Worm (Caenorhabditis elegans): Measurements from ENCODE around the gene F54C8.7.
A peak's percentile ranks its signal among the peaks of the same experiment; 100 is the strongest.

F54C8.7 gene

ce11 chrIII:9474501-9474900 is 20.6 kb upstream of the F54C8.7 start:
- no peak for TF ChIP-seq hmg-4 (GFP tag; optimal IDR thresholded peaks at IDR 0.05)
- no peak for TF ChIP-seq aly-1 (tag; optimal IDR thresholded peaks at IDR 0.05)

- TF ChIP-seq sea-1 (GFP tag; conservative IDR thresholded peaks at IDR 0.05) (no peak), F13C5.2 (tag; optimal IDR thresholded peaks at IDR 0.05) (no peak), B0310.2 (tag; optimal IDR thresholded peaks at IDR 0.05) (no peak), aly-1 (tag; optimal IDR thresholded peaks at IDR 0.05) (no peak), ceh-36 (tag; optimal IDR thresholded peaks at IDR 0.05) (no peak), hnd-1 (tag; optimal IDR thresholded peaks at IDR 0.05) (no peak), ceh-13 (GFP tag; optimal IDR thresholded peaks at IDR 0.05) (no peak), tra-4 (tag; optimal IDR thresholded peaks at IDR 0.05) (no peak), tbx-11 (GFP tag; IDR thresholded peaks at IDR 0.05) (no peak), tbx-37 (GFP tag; conservative IDR thresholded peaks at IDR 0.05) (no peak), pes-1 (GFP tag; IDR thresholded peaks at IDR 0.05) (no peak), scrt-1 (GFP tag; IDR thresholded peaks at IDR 0.05) (no peak), hmbx-1 (tag; optimal IDR thresholded peaks at IDR 0.05) (no peak), flt-1 (GFP tag; IDR thresholded peaks at IDR 0.05) (no peak), ama-1 (optimal IDR thresholded peaks at IDR 0.05) (no peak), ets-7 (tag; optimal IDR thresholded peaks at IDR 0.05) (no peak), hmg-4 (GFP tag; optimal IDR thresholded peaks at IDR 0.05) (no peak)
Measured at ce11 chrIII:9472464-9472863, 18.6 kb upstream of the F54C8.7 start.

ce11 chrIII:9471996-9472395 is 18.1 kb upstream of the F54C8.7 start:
- no peak for TF ChIP-seq tbx-37 (GFP tag; conservative IDR thresholded peaks at IDR 0.05)
- TF ChIP-seq ceh-36 (tag; optimal IDR thresholded peaks at IDR 0.05): no peak
- no peak for TF ChIP-seq hmg-4 (GFP tag; optimal IDR thresholded peaks at IDR 0.05)
- TF ChIP-seq pes-1 (GFP tag; IDR thresholded peaks at IDR 0.05): no peak
- TF ChIP-seq ama-1 (optimal IDR thresholded peaks at IDR 0.05): no peak
- TF ChIP-seq hmbx-1 (tag; optimal IDR thresholded peaks at IDR 0.05): no peak
- no peak for TF ChIP-seq tbx-11 (GFP tag; IDR thresholded peaks at IDR 0.05)
- no peak for TF ChIP-seq aly-1 (tag; optimal IDR thresholded peaks at IDR 0.05)
- no peak for TF ChIP-seq hnd-1 (tag; optimal IDR thresholded peaks at IDR 0.05)
- TF ChIP-seq scrt-1 (GFP tag; IDR thresholded peaks at IDR 0.05): no peak
- no peak for TF ChIP-seq tra-4 (tag; optimal IDR thresholded peaks at IDR 0.05)
- TF ChIP-seq F13C5.2 (tag; optimal IDR thresholded peaks at IDR 0.05): no peak
- no peak for TF ChIP-seq flt-1 (GFP tag; IDR thresholded peaks at IDR 0.05)
- TF ChIP-seq sea-1 (GFP tag; conservative IDR thresholded peaks at IDR 0.05): no peak
- TF ChIP-seq B0310.2 (tag; optimal IDR thresholded peaks at IDR 0.05): no peak
- no peak for TF ChIP-seq ets-7 (tag; optimal IDR thresholded peaks at IDR 0.05)
- TF ChIP-seq ceh-13 (GFP tag; optimal IDR thresholded peaks at IDR 0.05): no peak

ce11 chrIII:9467857-9468256 is 14.0 kb upstream of the F54C8.7 start, which contains the start of gene tag-342:
TSS of gene tag-342 (plus strand) at chrIII:9468157.
- no peak for TF ChIP-seq aly-1 (tag; optimal IDR thresholded peaks at IDR 0.05)
- TF ChIP-seq hmbx-1 (tag; optimal IDR thresholded peaks at IDR 0.05): no peak
- TF ChIP-seq scrt-1 (GFP tag; IDR thresholded peaks at IDR 0.05): no peak
- TF ChIP-seq pes-1 (GFP tag; IDR thresholded peaks at IDR 0.05): no peak
- TF ChIP-seq ets-7 (tag; optimal IDR thresholded peaks at IDR 0.05): no peak
- TF ChIP-seq hmg-4 (GFP tag; optimal IDR thresholded peaks at IDR 0.05): no peak
- TF ChIP-seq flt-1 (GFP tag; IDR thresholded peaks at IDR 0.05): no peak
- no peak for TF ChIP-seq ama-1 (optimal IDR thresholded peaks at IDR 0.05)
- TF ChIP-seq tra-4 (tag; optimal IDR thresholded peaks at IDR 0.05): no peak
- no peak for TF ChIP-seq tbx-37 (GFP tag; conservative IDR thresholded peaks at IDR 0.05)

- TF ChIP-seq hmg-4 (GFP tag; optimal IDR thresholded peaks at IDR 0.05): peak; percentile 18
- no peak for TF ChIP-seq hmbx-1 (tag; optimal IDR thresholded peaks at IDR 0.05)
Measured at ce11 chrIII:9467095-9467494, 13.2 kb upstream of the F54C8.7 start, which contains the start of gene baf-1. TSS of gene baf-1 (plus strand) at chrIII:9467464.

- TF ChIP-seq aly-1 (tag; optimal IDR thresholded peaks at IDR 0.05): no peak
- no peak for TF ChIP-seq tra-4 (tag; optimal IDR thresholded peaks at IDR 0.05)
- TF ChIP-seq hmg-4 (GFP tag; optimal IDR thresholded peaks at IDR 0.05): no peak
- no peak for TF ChIP-seq ceh-13 (GFP tag; optimal IDR thresholded peaks at IDR 0.05)
- TF ChIP-seq ama-1 (optimal IDR thresholded peaks at IDR 0.05): no peak
- TF ChIP-seq hmbx-1 (tag; optimal IDR thresholded peaks at IDR 0.05): no peak
- TF ChIP-seq tbx-11 (GFP tag; IDR thresholded peaks at IDR 0.05): no peak
- no peak for TF ChIP-seq pes-1 (GFP tag; IDR thresholded peaks at IDR 0.05)
- no peak for TF ChIP-seq hnd-1 (tag; optimal IDR thresholded peaks at IDR 0.05)
- no peak for TF ChIP-seq tbx-37 (GFP tag; conservative IDR thresholded peaks at IDR 0.05)
- TF ChIP-seq sea-1 (GFP tag; conservative IDR thresholded peaks at IDR 0.05): no peak
- TF ChIP-seq B0310.2 (tag; optimal IDR thresholded peaks at IDR 0.05): no peak
- no peak for TF ChIP-seq ets-7 (tag; optimal IDR thresholded peaks at IDR 0.05)
- TF ChIP-seq flt-1 (GFP tag; IDR thresholded peaks at IDR 0.05): no peak
- TF ChIP-seq ceh-36 (tag; optimal IDR thresholded peaks at IDR 0.05): no peak
- no peak for TF ChIP-seq F13C5.2 (tag; optimal IDR thresholded peaks at IDR 0.05)
- no peak for TF ChIP-seq scrt-1 (GFP tag; IDR thresholded peaks at IDR 0.05)
Measured at ce11 chrIII:9465865-9466264, 12.0 kb upstream of the F54C8.7 start, which contains the start of gene B0464.6. TSS of gene B0464.6 (minus strand) at chrIII:9465965.

- TF ChIP-seq hnd-1 (tag; optimal IDR thresholded peaks at IDR 0.05): no peak
- no peak for TF ChIP-seq scrt-1 (GFP tag; IDR thresholded peaks at IDR 0.05)
- no peak for TF ChIP-seq flt-1 (GFP tag; IDR thresholded peaks at IDR 0.05)
- TF ChIP-seq ets-7 (tag; optimal IDR thresholded peaks at IDR 0.05): no peak
- no peak for TF ChIP-seq tbx-11 (GFP tag; IDR thresholded peaks at IDR 0.05)
- TF ChIP-seq tra-4 (tag; optimal IDR thresholded peaks at IDR 0.05): no peak
- no peak for TF ChIP-seq sea-1 (GFP tag; conservative IDR thresholded peaks at IDR 0.05)
- TF ChIP-seq ama-1 (optimal IDR thresholded peaks at IDR 0.05): no peak
- TF ChIP-seq aly-1 (tag; optimal IDR thresholded peaks at IDR 0.05): no peak
- TF ChIP-seq hmg-4 (GFP tag; optimal IDR thresholded peaks at IDR 0.05): no peak
- TF ChIP-seq tbx-37 (GFP tag; conservative IDR thresholded peaks at IDR 0.05): peak; percentile 51; the same call in 1 of the 2 replicates
- TF ChIP-seq B0310.2 (tag; optimal IDR thresholded peaks at IDR 0.05): no peak
- no peak for TF ChIP-seq F13C5.2 (tag; optimal IDR thresholded peaks at IDR 0.05)
- no peak for TF ChIP-seq hmbx-1 (tag; optimal IDR thresholded peaks at IDR 0.05)
- no peak for TF ChIP-seq ceh-13 (GFP tag; optimal IDR thresholded peaks at IDR 0.05)
- TF ChIP-seq pes-1 (GFP tag; IDR thresholded peaks at IDR 0.05): peak; percentile 69
Measured at ce11 chrIII:9465424-9465823, 11.6 kb upstream of the F54C8.7 start, which contains the start of gene B0464.9. TSS of gene B0464.9 (plus strand) at chrIII:9465767.
